Worm (Caenorhabditis elegans) whole organism, mixed stage, embryonic: ENCODE data around the gene pmt-1.

Experiments
- M03D4.4 ChIP-seq: sonication (generic microtip); optimal IDR thresholded peaks from 2 replicates; lab custom pipeline; 2017; ENCODE audit warnings: mild to moderate bottlenecking, missing genetic modification characterization, missing compliant biosample characterization
- bed-3 ChIP-seq: fragments of 200-800 bp; sonication (Bioruptor generic); optimal IDR thresholded peaks from 3 replicates; lab custom pipeline; 2018; ENCODE audit warnings: mild to moderate bottlenecking, missing genetic modification characterization, moderate library complexity, missing compliant biosample characterization
- blmp-1 ChIP-seq: fragments of 150-350 bp; optimal IDR thresholded peaks from 2 replicates; lab custom pipeline; 2014; ENCODE audit warnings: missing biosample characterization, missing genetic modification characterization
- ceh-39 ChIP-seq: fragments of 150-350 bp; optimal IDR thresholded peaks from 2 replicates; lab custom pipeline; 2014; ENCODE audit warnings: missing biosample characterization, missing genetic modification characterization
- ceh-43 ChIP-seq: fragments of 200-800 bp; sonication (Bioruptor generic); optimal IDR thresholded peaks from 2 replicates; lab custom pipeline; 2018; ENCODE audit warnings: mild to moderate bottlenecking, missing genetic modification characterization, moderate library complexity, missing compliant biosample characterization
- ceh-83 ChIP-seq: fragments of 200-800 bp; sonication (Bioruptor generic); optimal IDR thresholded peaks from 2 replicates; lab custom pipeline; 2018; ENCODE audit warnings: mild to moderate bottlenecking, missing genetic modification characterization, missing compliant biosample characterization
- ces-1 ChIP-seq: fragments of 150-350 bp; optimal IDR thresholded peaks from 2 replicates; lab custom pipeline; 2014; ENCODE audit warnings: missing biosample characterization, missing genetic modification reagents, missing genetic modification characterization
- cnd-1 ChIP-seq: fragments of 200-800 bp; sonication (Bioruptor generic); optimal IDR thresholded peaks from 2 replicates; lab custom pipeline; 2018; ENCODE audit warnings: mild to moderate bottlenecking, missing genetic modification characterization, missing compliant biosample characterization
- drap-1 ChIP-seq: fragments of 200-800 bp; sonication (Bioruptor generic); optimal IDR thresholded peaks from 3 replicates; lab custom pipeline; 2018; ENCODE audit warnings: mild to moderate bottlenecking, missing genetic modification characterization, missing compliant biosample characterization
- elt-1 ChIP-seq: sonication (generic microtip); optimal IDR thresholded peaks from 2 replicates; lab custom pipeline; 2017; ENCODE audit warnings: missing genetic modification characterization, mild to moderate bottlenecking, missing compliant biosample characterization, antibody characterized with exemption, moderate library complexity, borderline replicate concordance; ENCODE audit not compliant: insufficient read depth
- elt-3 ChIP-seq: fragments of 150-350 bp; optimal IDR thresholded peaks from 2 replicates; lab custom pipeline; 2014; ENCODE audit warnings: missing biosample characterization, missing genetic modification characterization
- flh-1 ChIP-seq: fragments of 200-800 bp; sonication (Bioruptor generic); optimal IDR thresholded peaks from 2 replicates; lab custom pipeline; 2018; ENCODE audit warnings: mild to moderate bottlenecking, missing genetic modification characterization, moderate library complexity, missing compliant biosample characterization
- ham-2 ChIP-seq: fragments of 200-800 bp; sonication (Bioruptor generic); optimal IDR thresholded peaks from 2 replicates; lab custom pipeline; 2018; ENCODE audit warnings: mild to moderate bottlenecking, missing genetic modification characterization, missing compliant biosample characterization
- hlh-1 ChIP-seq: fragments of 150-350 bp; optimal IDR thresholded peaks from 2 replicates; lab custom pipeline; 2014; ENCODE audit warnings: missing biosample characterization, missing genetic modification reagents, missing genetic modification characterization
- lin-13 ChIP-seq: fragments of 150-350 bp; optimal IDR thresholded peaks from 2 replicates; lab custom pipeline; 2014; ENCODE audit warnings: missing biosample characterization, missing genetic modification characterization
- lin-32 ChIP-seq: fragments of 200-800 bp; sonication (Bioruptor generic); optimal IDR thresholded peaks from 2 replicates; lab custom pipeline; 2018; ENCODE audit warnings: mild to moderate bottlenecking, missing genetic modification characterization, missing compliant biosample characterization
- mls-2 ChIP-seq: sonication (generic microtip); optimal IDR thresholded peaks from 2 replicates; lab custom pipeline; 2016; ENCODE audit warnings: mild to moderate bottlenecking, missing genetic modification characterization, moderate library complexity, missing compliant biosample characterization
- nhr-12 ChIP-seq: fragments of 150-350 bp; optimal IDR thresholded peaks from 2 replicates; lab custom pipeline; 2014; ENCODE audit warnings: missing biosample characterization, missing genetic modification characterization
- nhr-2 ChIP-seq: fragments of 150-350 bp; optimal IDR thresholded peaks from 2 replicates; lab custom pipeline; 2014; ENCODE audit warnings: missing biosample characterization, missing genetic modification characterization
- nhr-237 ChIP-seq: fragments of 150-350 bp; optimal IDR thresholded peaks from 2 replicates; lab custom pipeline; 2014; ENCODE audit warnings: missing biosample characterization, missing genetic modification characterization
- nhr-28 ChIP-seq: fragments of 150-350 bp; optimal IDR thresholded peaks from 2 replicates; lab custom pipeline; 2014; ENCODE audit warnings: missing biosample characterization, missing genetic modification characterization
- pha-4 ChIP-seq: fragments of 150-350 bp; optimal IDR thresholded peaks from 2 replicates; lab custom pipeline; 2018; ENCODE audit warnings: missing biosample characterization, missing genetic modification reagents, missing genetic modification characterization
- sem-2 ChIP-seq: fragments of 200-800 bp; sonication (Bioruptor generic); optimal IDR thresholded peaks from 2 replicates; lab custom pipeline; 2018; ENCODE audit warnings: mild to moderate bottlenecking, missing genetic modification characterization, missing compliant biosample characterization
- snpc-4 ChIP-seq: fragments of 150-350 bp; optimal IDR thresholded peaks from 2 replicates; lab custom pipeline; 2014; ENCODE audit warnings: missing biosample characterization, missing genetic modification characterization
- sptf-1 ChIP-seq: sonication (generic microtip); optimal IDR thresholded peaks from 2 replicates; lab custom pipeline; 2017; ENCODE audit warnings: mild to moderate bottlenecking, missing genetic modification characterization, moderate library complexity, missing compliant biosample characterization
- tbx-8 ChIP-seq: fragments of 200-800 bp; sonication (Bioruptor generic); optimal IDR thresholded peaks from 2 replicates; lab custom pipeline; 2018; ENCODE audit warnings: mild to moderate bottlenecking, missing genetic modification characterization, moderate library complexity, missing compliant biosample characterization
- unc-120 ChIP-seq: sonication (generic microtip); optimal IDR thresholded peaks from 2 replicates; lab custom pipeline; 2017; ENCODE audit warnings: missing genetic modification characterization, missing compliant biosample characterization; ENCODE audit not compliant: poor library complexity, severe bottlenecking
- unc-39 ChIP-seq: fragments of 150-350 bp; optimal IDR thresholded peaks from 2 replicates; lab custom pipeline; 2014; ENCODE audit warnings: missing biosample characterization, missing genetic modification characterization
- unc-62 ChIP-seq: fragments of 150-350 bp; optimal IDR thresholded peaks from 2 replicates; lab custom pipeline; 2014; ENCODE audit warnings: missing biosample characterization, missing genetic modification reagents, missing genetic modification characterization
- zip-8 ChIP-seq: fragments of 150-350 bp; optimal IDR thresholded peaks from 2 replicates; lab custom pipeline; 2014; ENCODE audit warnings: missing biosample characterization, missing genetic modification characterization

The pmt-1 gene

ce11 chrII:5306197-5306596 lies 23.9 kb upstream of the pmt-1 start:
- TF ChIP-seq nhr-12 (tag; lab: Kevin White, UChicago) = no peak
- TF ChIP-seq mls-2 (tag; lab: Kevin White, UChicago) = no peak
- TF ChIP-seq ces-1 = no peak
- TF ChIP-seq pha-4 (tag; lab: Kevin White, UChicago) = no peak
- TF ChIP-seq blmp-1 (tag; lab: Kevin White, UChicago) = no peak
- TF ChIP-seq nhr-2 = no peak
- no peak for TF ChIP-seq ceh-39
- TF ChIP-seq ceh-43 (GFP tag; lab: Kevin White, UChicago) = no peak
- TF ChIP-seq zip-8 (tag; lab: Kevin White, UChicago) = no peak
- TF ChIP-seq M03D4.4 (tag; lab: Kevin White, UChicago) = no peak
- TF ChIP-seq nhr-28 (tag; lab: Kevin White, UChicago) = no peak
- TF ChIP-seq unc-62 (GFP tag; lab: Kevin White, UChicago) = no peak
- no peak for TF ChIP-seq lin-13 (tag; lab: Kevin White, UChicago)
- TF ChIP-seq elt-1 (tag; lab: Kevin White, UChicago) = no peak

ce11 chrII:5305121-5305520 lies 22.8 kb upstream of the pmt-1 start:
- no peak for TF ChIP-seq hlh-1
- no peak for TF ChIP-seq bed-3
- no peak for TF ChIP-seq elt-3 (tag; lab: Kevin White, UChicago)
- no peak for TF ChIP-seq ceh-43 (GFP tag; lab: Kevin White, UChicago)
- no peak for TF ChIP-seq nhr-237 (tag; lab: Kevin White, UChicago)
- no peak for TF ChIP-seq M03D4.4 (tag; lab: Kevin White, UChicago)
- no peak for TF ChIP-seq flh-1 (GFP tag; lab: Kevin White, UChicago)
- no peak for TF ChIP-seq tbx-8 (GFP tag; lab: Kevin White, UChicago)
- TF ChIP-seq nhr-28 (tag; lab: Kevin White, UChicago) = no peak
- TF ChIP-seq ceh-39 = no peak
- no peak for TF ChIP-seq unc-39 (tag; lab: Kevin White, UChicago)
- no peak for TF ChIP-seq mls-2 (tag; lab: Kevin White, UChicago)
- no peak for TF ChIP-seq cnd-1 (tag; lab: Kevin White, UChicago)
- TF ChIP-seq zip-8 (tag; lab: Kevin White, UChicago) = no peak
- no peak for TF ChIP-seq elt-1 (tag; lab: Kevin White, UChicago)
- TF ChIP-seq ces-1 = no peak

ce11 chrII:5301810-5302209 lies 19.5 kb upstream of the pmt-1 start:
- TF ChIP-seq zip-8 (tag; lab: Kevin White, UChicago) (no peak), snpc-4 (tag; lab: Kevin White, UChicago) (no peak), ceh-39 (no peak), sptf-1 (tag; lab: Kevin White, UChicago) (no peak), unc-62 (GFP tag; lab: Kevin White, UChicago) (no peak)

ce11 chrII:5297718-5298117 lies 15.4 kb upstream of the pmt-1 start:
- no peak for TF ChIP-seq ceh-83

- TF ChIP-seq ham-2 (GFP tag; lab: Kevin White, UChicago) (peak; percentile 44), drap-1 (GFP tag; lab: Kevin White, UChicago) (peak; percentile 74), M03D4.4 (tag; lab: Kevin White, UChicago) (peak; percentile 72), bed-3 (peak; percentile 45), lin-13 (tag; lab: Kevin White, UChicago) (no peak), nhr-237 (tag; lab: Kevin White, UChicago) (no peak), sptf-1 (tag; lab: Kevin White, UChicago) (peak; percentile 52), cnd-1 (tag; lab: Kevin White, UChicago) (peak; percentile 75), mls-2 (tag; lab: Kevin White, UChicago) (peak; percentile 71), unc-120 (tag; lab: Kevin White, UChicago) (peak; percentile 39), ceh-43 (GFP tag; lab: Kevin White, UChicago) (peak; percentile 35), tbx-8 (GFP tag; lab: Kevin White, UChicago) (no peak), unc-39 (tag; lab: Kevin White, UChicago) (no peak), ceh-83 (peak; percentile 79), sem-2 (peak; percentile 62), flh-1 (GFP tag; lab: Kevin White, UChicago) (peak; percentile 29), lin-32 (GFP tag; lab: Kevin White, UChicago) (peak; percentile 7)
Measured at ce11 chrII:5293287-5293850, 11.0 kb upstream of the pmt-1 start, which contains the start of gene ZK622.1. ZK622.1 (plus strand) TSS chrII:5293800.
